Fruit fly (Drosophila melanogaster): Measurements from ENCODE around the gene Srp68.

Srp68 gene

DNA sequence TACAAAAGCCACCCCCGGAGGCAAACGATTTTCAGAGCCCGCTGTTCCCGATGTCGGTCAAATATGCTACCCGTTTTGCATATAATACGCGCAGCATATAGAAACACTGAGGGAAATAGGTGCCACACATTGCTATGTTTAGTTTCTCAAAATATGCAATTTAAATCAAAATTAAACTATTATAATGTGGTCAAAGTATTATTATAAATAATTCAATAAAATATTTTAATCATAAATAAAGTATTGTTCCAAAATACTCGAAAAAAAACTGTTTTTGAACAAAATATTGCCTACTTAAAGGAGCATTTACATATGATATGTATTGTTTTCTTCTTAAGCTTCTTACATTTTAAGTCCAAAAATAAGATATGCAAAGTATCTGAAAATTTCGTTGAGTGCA is 23.9 kb upstream of the Srp68 start (continued):
- TF ChIP-seq MESR4 (GFP tag; optimal IDR thresholded peaks at IDR 0.05) (no peak), ro (GFP tag; IDR thresholded peaks at IDR 0.05) (no peak), CG2199 (GFP tag; IDR thresholded peaks at IDR 0.05) (no peak), inv (GFP tag; IDR thresholded peaks at IDR 0.05; ENCODE audit: partially characterized antibody) (no peak), H2.0 (GFP tag; IDR thresholded peaks at IDR 0.05) (0 out of 2 replicates have a peak, but pooled peaks have one; percentile 20), Atf6 (GFP tag; IDR thresholded peaks at IDR 0.05) (peak; percentile 12; the same call in 1 of the 2 replicates), grau (tag; optimal IDR thresholded peaks at IDR 0.05) (peak; percentile 70), CG10543 (GFP tag; optimal IDR thresholded peaks at IDR 0.05) (no peak), cwo (GFP tag; optimal IDR thresholded peaks at IDR 0.05) (peak; percentile 47), CG17359 (tag; optimal IDR thresholded peaks at IDR 0.05) (peak; percentile 59), gro (GFP tag; optimal IDR thresholded peaks at IDR 0.05) (no peak), CG4424 (GFP tag; optimal IDR thresholded peaks at IDR 0.05) (peak; percentile 36), odd (GFP tag; optimal IDR thresholded peaks at IDR 0.05) (no peak), hkb (optimal IDR thresholded peaks at IDR 0.05) (no peak), hkb (GFP tag; IDR thresholded peaks at IDR 0.05) (peak; percentile 37; the same call in 1 of the 2 replicates), z (GFP tag; IDR thresholded peaks at IDR 0.05) (no peak), her (GFP tag; optimal IDR thresholded peaks at IDR 0.05) (no peak), fd96Cb (tag; optimal IDR thresholded peaks at IDR 0.05) (peak; percentile 66), CG12236 (GFP tag; optimal IDR thresholded peaks at IDR 0.05) (no peak), D (optimal IDR thresholded peaks at IDR 0.05) (no peak), D (GFP tag; optimal IDR thresholded peaks at IDR 0.05) (peak; percentile 33), fd64A (GFP tag; optimal IDR thresholded peaks at IDR 0.05) (no peak), CG6765 (GFP tag; optimal IDR thresholded peaks at IDR 0.05) (peak; percentile 6), CG3838 (GFP tag; optimal IDR thresholded peaks at IDR 0.05) (no peak), CG34422 (GFP tag; IDR thresholded peaks at IDR 0.05) (0 out of 3 replicates have a peak, but pooled peaks have one; percentile 19), lab (GFP tag; optimal IDR thresholded peaks at IDR 0.05) (peak; percentile 11), lmd (GFP tag; IDR thresholded peaks at IDR 0.05) (peak; percentile 28; the same call in 1 of the 2 replicates), NfI (GFP tag; optimal IDR thresholded peaks at IDR 0.05) (no peak), gcm (GFP tag; optimal IDR thresholded peaks at IDR 0.05) (peak; percentile 39), CG33213 (GFP tag; optimal IDR thresholded peaks at IDR 0.05) (no peak), ssp (GFP tag; IDR thresholded peaks at IDR 0.05) (no peak), ttk (GFP tag; IDR thresholded peaks at IDR 0.05) (0 out of 2 replicates have a peak, but pooled peaks have one; percentile 23), pb (GFP tag; optimal IDR thresholded peaks at IDR 0.05) (no peak), dm (GFP tag; optimal IDR thresholded peaks at IDR 0.05) (no peak), CG12219 (GFP tag; optimal IDR thresholded peaks at IDR 0.05) (no peak), CG3726 (GFP tag; IDR thresholded peaks at IDR 0.05) (no peak), esg (GFP tag; conservative IDR thresholded peaks at IDR 0.05) (peak; percentile 23; the same call in 1 of the 2 replicates), HLH54F (GFP tag; optimal IDR thresholded peaks at IDR 0.05) (no peak), CG11695 (GFP tag; IDR thresholded peaks at IDR 0.05) (peak; percentile 59; the same call in 2 of the 3 replicates), CG42726 (GFP tag; IDR thresholded peaks at IDR 0.05; ENCODE audit: partially characterized antibody) (no peak), CG16813 (GFP tag; IDR thresholded peaks at IDR 0.05; ENCODE audit: partially characterized antibody) (no peak), run (tag; optimal IDR thresholded peaks at IDR 0.05) (peak; percentile 5), CG7928 (GFP tag; optimal IDR thresholded peaks at IDR 0.05) (no peak), CG8944 (GFP tag; optimal IDR thresholded peaks at IDR 0.05) (no peak), CG6854 (GFP tag; optimal IDR thresholded peaks at IDR 0.05) (peak; percentile 4), da (GFP tag; optimal IDR thresholded peaks at IDR 0.05) (no peak), CG17361 (GFP tag; IDR thresholded peaks at IDR 0.05) (peak; percentile 83), phol (tag; optimal IDR thresholded peaks at IDR 0.05) (peak; percentile 73), Aef1 (GFP tag; IDR thresholded peaks at IDR 0.05) (no peak), CG12769 (tag; optimal IDR thresholded peaks at IDR 0.05) (no peak), tx (GFP tag; optimal IDR thresholded peaks at IDR 0.05) (no peak), CG14965 (GFP tag; optimal IDR thresholded peaks at IDR 0.05; ENCODE audit: borderline replicate concordance) (no peak)
